Worm (Caenorhabditis elegans): Measurements from ENCODE around the gene lec-10.

lec-10 gene

ce11 chrV:6453122-6453521, 35.8 kb downstream of the lec-10 start, which contains the start of gene acl-9:
Gene acl-9 (plus strand): TSS chrV:6453226.
- TF ChIP-seq ceh-13 (GFP tag; optimal IDR thresholded peaks at IDR 0.05) = no peak
- no peak for TF ChIP-seq ceh-36 (tag; optimal IDR thresholded peaks at IDR 0.05)
- no peak for TF ChIP-seq F13C5.2 (tag; optimal IDR thresholded peaks at IDR 0.05)
- TF ChIP-seq aly-1 (tag; optimal IDR thresholded peaks at IDR 0.05) = no peak

- TF ChIP-seq tbx-11 (GFP tag; IDR thresholded peaks at IDR 0.05) = no peak
- TF ChIP-seq pes-1 (GFP tag; IDR thresholded peaks at IDR 0.05) = no peak
- no peak for TF ChIP-seq F13C5.2 (tag; optimal IDR thresholded peaks at IDR 0.05)
- no peak for TF ChIP-seq flt-1 (GFP tag; IDR thresholded peaks at IDR 0.05)
- TF ChIP-seq aly-1 (tag; optimal IDR thresholded peaks at IDR 0.05) = no peak
- TF ChIP-seq hnd-1 (tag; optimal IDR thresholded peaks at IDR 0.05) = no peak
- TF ChIP-seq ceh-13 (GFP tag; optimal IDR thresholded peaks at IDR 0.05) = no peak
- TF ChIP-seq ceh-36 (tag; optimal IDR thresholded peaks at IDR 0.05) = no peak
- no peak for TF ChIP-seq hmg-4 (GFP tag; optimal IDR thresholded peaks at IDR 0.05)
These were observed 38.5 kb downstream of the lec-10 start, which contains the start of gene acl-8 for ce11 chrV:6450129-6451011. Gene acl-8 (plus strand): TSS chrV:6450870.

DNA sequence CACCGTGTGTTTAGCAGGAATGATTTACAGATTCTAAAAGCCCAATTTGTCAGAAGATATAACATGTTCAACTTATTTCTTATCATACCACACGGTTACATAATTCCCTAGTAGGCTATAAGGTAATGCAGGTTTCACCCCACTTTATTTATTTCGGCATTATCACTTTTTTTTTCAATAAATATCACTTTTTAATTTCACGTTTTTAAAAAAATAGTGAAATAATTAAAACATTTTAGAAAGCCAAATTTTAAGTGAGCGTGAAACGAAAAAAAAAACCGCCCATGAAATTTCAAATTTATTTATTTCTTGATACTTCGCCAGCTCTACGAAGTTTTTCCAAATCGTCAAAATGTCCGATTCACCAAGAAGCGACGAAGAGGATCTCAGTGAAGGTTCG, 40.6 kb downstream of the lec-10 start, which contains the start of gene fbxa-196:
TSS of gene fbxa-196 (plus strand) at position 301 of the 400 bp plus-strand sequence.
- TF ChIP-seq ets-7 (tag; optimal IDR thresholded peaks at IDR 0.05) (no peak), B0310.2 (tag; optimal IDR thresholded peaks at IDR 0.05) (no peak), scrt-1 (GFP tag; IDR thresholded peaks at IDR 0.05) (no peak), ama-1 (optimal IDR thresholded peaks at IDR 0.05) (no peak), hnd-1 (tag; optimal IDR thresholded peaks at IDR 0.05) (no peak), tbx-37 (GFP tag; conservative IDR thresholded peaks at IDR 0.05) (no peak), pes-1 (GFP tag; IDR thresholded peaks at IDR 0.05) (no peak), tbx-11 (GFP tag; IDR thresholded peaks at IDR 0.05) (no peak), ceh-13 (GFP tag; optimal IDR thresholded peaks at IDR 0.05) (no peak), hmbx-1 (tag; optimal IDR thresholded peaks at IDR 0.05) (no peak), aly-1 (tag; optimal IDR thresholded peaks at IDR 0.05) (no peak), flt-1 (GFP tag; IDR thresholded peaks at IDR 0.05) (no peak), sea-1 (GFP tag; conservative IDR thresholded peaks at IDR 0.05) (no peak), tra-4 (tag; optimal IDR thresholded peaks at IDR 0.05) (no peak), F13C5.2 (tag; optimal IDR thresholded peaks at IDR 0.05) (no peak), hmg-4 (GFP tag; optimal IDR thresholded peaks at IDR 0.05) (no peak), ceh-36 (tag; optimal IDR thresholded peaks at IDR 0.05) (no peak)

DNA sequence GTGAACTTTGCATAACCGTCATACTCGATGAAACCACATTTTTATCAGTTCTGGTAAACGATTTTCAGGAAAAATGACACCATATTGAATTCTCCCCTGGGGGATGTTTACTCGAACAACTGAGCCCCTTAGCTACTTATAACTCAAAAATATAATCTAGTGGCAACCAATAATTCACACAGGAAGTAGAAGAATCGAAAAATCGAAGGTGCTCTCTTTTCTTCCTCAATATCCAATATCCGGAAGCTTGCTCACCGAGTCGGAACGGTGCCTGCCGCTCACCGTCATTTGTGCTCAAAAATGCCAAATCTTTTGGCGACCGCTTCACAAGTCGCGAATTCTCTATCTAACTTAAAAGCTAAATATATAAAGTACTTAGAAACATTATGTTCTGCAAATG, 46.9 kb downstream of the lec-10 start, which contains the start of gene T05H4.3:
TSS of gene T05H4.3 (plus strand) at position 301 of the 400 bp plus-strand sequence.
- no peak for TF ChIP-seq B0310.2 (tag; optimal IDR thresholded peaks at IDR 0.05)
- no peak for TF ChIP-seq ceh-36 (tag; optimal IDR thresholded peaks at IDR 0.05)
- TF ChIP-seq tbx-11 (GFP tag; IDR thresholded peaks at IDR 0.05) = no peak
- TF ChIP-seq ets-7 (tag; optimal IDR thresholded peaks at IDR 0.05) = no peak
- TF ChIP-seq F13C5.2 (tag; optimal IDR thresholded peaks at IDR 0.05) = no peak
- no peak for TF ChIP-seq tra-4 (tag; optimal IDR thresholded peaks at IDR 0.05)
- no peak for TF ChIP-seq ama-1 (optimal IDR thresholded peaks at IDR 0.05)
- TF ChIP-seq sea-1 (GFP tag; conservative IDR thresholded peaks at IDR 0.05) = no peak
- no peak for TF ChIP-seq hmbx-1 (tag; optimal IDR thresholded peaks at IDR 0.05)
- no peak for TF ChIP-seq hnd-1 (tag; optimal IDR thresholded peaks at IDR 0.05)
- TF ChIP-seq scrt-1 (GFP tag; IDR thresholded peaks at IDR 0.05) = no peak
- TF ChIP-seq tbx-37 (GFP tag; conservative IDR thresholded peaks at IDR 0.05) = no peak
- TF ChIP-seq flt-1 (GFP tag; IDR thresholded peaks at IDR 0.05) = no peak

ce11 chrV:6441613-6442012, 47.3 kb downstream of the lec-10 start, which contains the start of gene T05H4.15:
Gene T05H4.15 (minus strand): TSS chrV:6441713.
- no peak for TF ChIP-seq hnd-1 (tag; optimal IDR thresholded peaks at IDR 0.05)
- TF ChIP-seq tbx-37 (GFP tag; conservative IDR thresholded peaks at IDR 0.05) = no peak
- no peak for TF ChIP-seq pes-1 (GFP tag; IDR thresholded peaks at IDR 0.05)
- TF ChIP-seq sea-1 (GFP tag; conservative IDR thresholded peaks at IDR 0.05) = no peak
- TF ChIP-seq ama-1 (optimal IDR thresholded peaks at IDR 0.05) = no peak
- no peak for TF ChIP-seq hmg-4 (GFP tag; optimal IDR thresholded peaks at IDR 0.05)
- no peak for TF ChIP-seq scrt-1 (GFP tag; IDR thresholded peaks at IDR 0.05)
- no peak for TF ChIP-seq tra-4 (tag; optimal IDR thresholded peaks at IDR 0.05)
- no peak for TF ChIP-seq ceh-13 (GFP tag; optimal IDR thresholded peaks at IDR 0.05)
- TF ChIP-seq B0310.2 (tag; optimal IDR thresholded peaks at IDR 0.05) = no peak
- no peak for TF ChIP-seq flt-1 (GFP tag; IDR thresholded peaks at IDR 0.05)
- TF ChIP-seq hmbx-1 (tag; optimal IDR thresholded peaks at IDR 0.05) = no peak

DNA sequence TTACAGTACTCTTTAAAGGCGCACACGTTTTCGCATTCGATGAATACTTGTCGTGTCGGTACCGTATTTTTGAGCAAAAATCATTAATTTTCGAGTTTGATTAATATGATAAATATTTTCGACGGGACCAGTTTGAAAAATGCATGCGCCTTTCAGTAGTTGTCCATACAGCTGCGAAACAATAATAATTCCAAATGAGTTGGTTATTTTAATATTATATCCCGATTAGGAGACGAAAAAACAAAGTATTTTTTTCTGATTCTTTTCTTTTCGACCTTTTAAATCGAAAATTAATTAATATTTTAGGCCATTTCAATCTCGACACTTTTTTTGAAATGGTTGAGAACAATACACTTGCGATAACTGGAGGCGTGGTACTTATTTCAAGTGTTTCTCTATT, 50.3 kb downstream of the lec-10 start, which contains the start of gene T05H4.4:
TSS of gene T05H4.4 (plus strand) at position 301 of the 400 bp plus-strand sequence.
- TF ChIP-seq ceh-13 (GFP tag; optimal IDR thresholded peaks at IDR 0.05) = no peak
- TF ChIP-seq sea-1 (GFP tag; conservative IDR thresholded peaks at IDR 0.05) = no peak
- no peak for TF ChIP-seq ceh-36 (tag; optimal IDR thresholded peaks at IDR 0.05)
- TF ChIP-seq B0310.2 (tag; optimal IDR thresholded peaks at IDR 0.05) = no peak
- TF ChIP-seq ama-1 (optimal IDR thresholded peaks at IDR 0.05) = no peak
- no peak for TF ChIP-seq flt-1 (GFP tag; IDR thresholded peaks at IDR 0.05)
- no peak for TF ChIP-seq hmbx-1 (tag; optimal IDR thresholded peaks at IDR 0.05)
- TF ChIP-seq hmg-4 (GFP tag; optimal IDR thresholded peaks at IDR 0.05) = no peak
- TF ChIP-seq F13C5.2 (tag; optimal IDR thresholded peaks at IDR 0.05) = no peak
- no peak for TF ChIP-seq hnd-1 (tag; optimal IDR thresholded peaks at IDR 0.05)
- no peak for TF ChIP-seq tbx-11 (GFP tag; IDR thresholded peaks at IDR 0.05)
- no peak for TF ChIP-seq ets-7 (tag; optimal IDR thresholded peaks at IDR 0.05)
- TF ChIP-seq aly-1 (tag; optimal IDR thresholded peaks at IDR 0.05) = no peak
- TF ChIP-seq pes-1 (GFP tag; IDR thresholded peaks at IDR 0.05) = no peak
- no peak for TF ChIP-seq tbx-37 (GFP tag; conservative IDR thresholded peaks at IDR 0.05)

Data from whole organism, early embryonic.